Worm (Caenorhabditis elegans): ENCODE measurements around the gene egrh-3.
A peak's percentile ranks its signal among the peaks of the same experiment; 100 is the strongest.

The egrh-3 gene

DNA sequence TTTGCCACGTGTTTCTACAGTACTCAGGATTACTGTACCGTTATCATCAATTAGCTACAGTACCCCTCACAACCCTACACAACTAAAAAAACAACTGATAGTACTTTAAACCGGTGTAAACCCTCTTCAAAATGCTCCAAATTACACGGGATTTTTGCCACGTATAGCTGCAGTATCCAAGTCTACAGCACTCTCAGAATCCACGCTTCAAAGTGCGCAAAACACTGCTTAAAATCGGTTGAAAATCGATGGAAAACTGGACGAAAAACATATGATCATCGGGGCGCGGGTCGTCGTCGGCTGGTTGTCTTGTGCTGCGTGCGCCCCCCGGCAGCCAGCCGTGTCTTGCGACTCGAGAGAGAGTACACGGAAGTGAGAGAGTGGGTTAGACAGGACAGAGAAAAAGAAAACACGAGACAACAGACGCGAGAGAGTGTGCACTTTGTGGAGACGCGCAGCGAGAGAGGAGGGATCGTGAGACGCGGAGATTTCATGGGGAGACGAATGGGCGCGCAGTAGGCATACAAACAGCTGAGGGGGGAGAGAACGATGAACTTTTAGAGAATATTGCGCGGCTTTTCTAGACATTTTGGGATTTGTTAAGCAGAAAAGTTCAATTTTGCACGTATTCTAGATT lies 19.9 kb upstream of the egrh-3 start (continued):
- peak; percentile 67 for TF ChIP-seq ekl-4 (GFP tag; IDR thresholded peaks at IDR 0.05)
- peak; percentile 50 for TF ChIP-seq ZK185.1 (tag; optimal IDR thresholded peaks at IDR 0.05; ENCODE audit: poor library complexity, severe bottlenecking)
- peak; percentile 5 for TF ChIP-seq die-1 (tag; optimal IDR thresholded peaks at IDR 0.05)
- peak; percentile 55; the same call in 1 of the 2 replicates for TF ChIP-seq Y67H2A.10 (GFP tag; conservative IDR thresholded peaks at IDR 0.05)
- no peak for TF ChIP-seq egl-44 (GFP tag; IDR thresholded peaks at IDR 0.05)
- TF ChIP-seq ztf-28 (GFP tag; IDR thresholded peaks at IDR 0.05) = no peak
- no peak for TF ChIP-seq sdz-38 (tag; optimal IDR thresholded peaks at IDR 0.05)
- TF ChIP-seq F39B2.1 (GFP tag; IDR thresholded peaks at IDR 0.05) = no peak
- peak; percentile 66; the same call in 1 of the 2 replicates for TF ChIP-seq C06A6.2 (GFP tag; conservative IDR thresholded peaks at IDR 0.05)
- TF ChIP-seq tbx-9 (tag; optimal IDR thresholded peaks at IDR 0.05; ENCODE audit: borderline replicate concordance) = no peak
- TF ChIP-seq D2030.7 (GFP tag; IDR thresholded peaks at IDR 0.05) = no peak
- TF ChIP-seq rpc-1 (optimal IDR thresholded peaks at IDR 0.05) = no peak
- no peak for TF ChIP-seq rpc-1 (tag; optimal IDR thresholded peaks at IDR 0.05)
- TF ChIP-seq ztf-18 (tag; optimal IDR thresholded peaks at IDR 0.05) = peak; percentile 69
- TF ChIP-seq nfya-2 (GFP tag; IDR thresholded peaks at IDR 0.05) = no peak
- TF ChIP-seq zfh-2 (GFP tag; conservative IDR thresholded peaks at IDR 0.05) = peak; percentile 98
- peak in 1 of 2 experiments; percentile 58 for TF ChIP-seq let-607 (tag; optimal IDR thresholded peaks at IDR 0.05)
- TF ChIP-seq unc-130 (GFP tag; optimal IDR thresholded peaks at IDR 0.05) = no peak
- no peak for TF ChIP-seq madf-3 (GFP tag; IDR thresholded peaks at IDR 0.05)
- no peak for TF ChIP-seq hlh-12 (tag; optimal IDR thresholded peaks at IDR 0.05)
- no peak for TF ChIP-seq lsl-1 (GFP tag; optimal IDR thresholded peaks at IDR 0.05)
- TF ChIP-seq athp-1 (tag; optimal IDR thresholded peaks at IDR 0.05) = peak; percentile 64
- TF ChIP-seq atf-7 (tag; optimal IDR thresholded peaks at IDR 0.05) = peak; percentile 61
- no peak for TF ChIP-seq Y53F4B.3 (GFP tag; IDR thresholded peaks at IDR 0.05)
- TF ChIP-seq lsy-27 (tag; optimal IDR thresholded peaks at IDR 0.05; ENCODE audit: borderline replicate concordance, insufficient read depth) = no peak
- TF ChIP-seq F57C9.4 (tag; optimal IDR thresholded peaks at IDR 0.05) = no peak
- TF ChIP-seq snpc-1.3 (tag; optimal IDR thresholded peaks at IDR 0.05; ENCODE audit: insufficient read depth) = no peak
- no peak for TF ChIP-seq C17E4.6 (GFP tag; IDR thresholded peaks at IDR 0.05)
- TF ChIP-seq pha-4 (tag; optimal IDR thresholded peaks at IDR 0.05) = no peak
- TF ChIP-seq sptf-2 (GFP tag; optimal IDR thresholded peaks at IDR 0.05) = no peak
- TF ChIP-seq madf-8 (GFP tag; conservative IDR thresholded peaks at IDR 0.05) = no peak
- TF ChIP-seq ceh-40 (GFP tag; IDR thresholded peaks at IDR 0.05) = no peak

- TF ChIP-seq mcd-1 (GFP tag; IDR thresholded peaks at IDR 0.05) = no peak
- no peak for TF ChIP-seq cebp-1 (GFP tag; IDR thresholded peaks at IDR 0.05)
- TF ChIP-seq cebp-1 (tag; optimal IDR thresholded peaks at IDR 0.05) = no peak
- no peak for TF ChIP-seq ZK185.1 (tag; optimal IDR thresholded peaks at IDR 0.05; ENCODE audit: poor library complexity, severe bottlenecking)
- no peak for TF ChIP-seq madf-6 (GFP tag; IDR thresholded peaks at IDR 0.05)
- no peak for TF ChIP-seq mes-4 (tag; optimal IDR thresholded peaks at IDR 0.05)
- TF ChIP-seq mel-28 (tag; optimal IDR thresholded peaks at IDR 0.05; ENCODE audit: borderline replicate concordance) = no peak
- no peak for TF ChIP-seq ztf-26 (tag; optimal IDR thresholded peaks at IDR 0.05)
- TF ChIP-seq Y53F4B.3 (GFP tag; IDR thresholded peaks at IDR 0.05) = no peak
- no peak for TF ChIP-seq ztf-18 (tag; optimal IDR thresholded peaks at IDR 0.05)
- no peak for TF ChIP-seq akir-1 (GFP tag; optimal IDR thresholded peaks at IDR 0.05)
- no peak for TF ChIP-seq egl-44 (GFP tag; IDR thresholded peaks at IDR 0.05)
- no peak for TF ChIP-seq aptf-2 (GFP tag; conservative IDR thresholded peaks at IDR 0.05)
- no peak for TF ChIP-seq nfyb-1 (GFP tag; IDR thresholded peaks at IDR 0.05)
- no peak for TF ChIP-seq atf-7 (tag; optimal IDR thresholded peaks at IDR 0.05)
- no peak for TF ChIP-seq ama-1 (optimal IDR thresholded peaks at IDR 0.05)
- TF ChIP-seq ama-1 (GFP tag; optimal IDR thresholded peaks at IDR 0.05) = no peak
- TF ChIP-seq let-607 (tag; optimal IDR thresholded peaks at IDR 0.05) = no peak
- TF ChIP-seq snpc-1.3 (tag; optimal IDR thresholded peaks at IDR 0.05; ENCODE audit: insufficient read depth) = no peak
- TF ChIP-seq Y79H2A.3 (GFP tag; conservative IDR thresholded peaks at IDR 0.05) = no peak
Measured at ce11 chrIV:2707012-2707411, 18.4 kb upstream of the egrh-3 start, which contains the start of gene ubc-8. Gene ubc-8 (minus strand): TSS chrIV:2707238.

Measured in whole organism, young adult.